Worm (Caenorhabditis elegans) whole organism, late embryonic: ENCODE measurements around the gene gbb-1.

Source experiments
- C08G9.2 ChIP-seq: sonication (generic microtip); optimal IDR thresholded peaks from 2 replicates; lab custom pipeline; 2016; ENCODE audit warnings: mild to moderate bottlenecking, missing genetic modification characterization, moderate library complexity, missing compliant biosample characterization
- C38D4.7 ChIP-seq: fragments of 200-800 bp; sonication (Bioruptor generic); optimal IDR thresholded peaks from 2 replicates; lab custom pipeline; 2018; ENCODE audit warnings: mild to moderate bottlenecking, missing genetic modification characterization, moderate library complexity, missing compliant biosample characterization
- T23F11.4 ChIP-seq: fragments of 200-800 bp; sonication (Bioruptor generic); optimal IDR thresholded peaks from 2 replicates; lab custom pipeline; 2018; ENCODE audit warnings: mild to moderate bottlenecking, missing genetic modification characterization, missing compliant biosample characterization
- Y22D7AL.16 ChIP-seq: sonication (generic microtip); optimal IDR thresholded peaks from 2 replicates; lab custom pipeline; 2016; ENCODE audit warnings: missing genetic modification characterization, missing compliant biosample characterization
- ceh-14 ChIP-seq: sonication (generic microtip); optimal IDR thresholded peaks from 2 replicates; lab custom pipeline; 2016; ENCODE audit warnings: missing genotype, missing genetic modification characterization, missing compliant biosample characterization
- ceh-31 ChIP-seq: sonication (generic microtip); optimal IDR thresholded peaks from 2 replicates; lab custom pipeline; 2016; ENCODE audit warnings: missing genetic modification characterization, missing compliant biosample characterization
- ceh-34 ChIP-seq: sonication (generic microtip); optimal IDR thresholded peaks from 2 replicates; lab custom pipeline; 2016; ENCODE audit warnings: mild to moderate bottlenecking, missing genetic modification characterization, missing compliant biosample characterization
- ceh-48 ChIP-seq: sonication (generic microtip); optimal IDR thresholded peaks from 2 replicates; lab custom pipeline; 2016; ENCODE audit warnings: missing genetic modification characterization, inconsistent platforms, missing compliant biosample characterization
- ceh-9 ChIP-seq: sonication (generic microtip); optimal IDR thresholded peaks from 2 replicates; lab custom pipeline; 2016; ENCODE audit warnings: mild to moderate bottlenecking, missing genetic modification characterization, inconsistent platforms, missing compliant biosample characterization
- elt-2 ChIP-seq: sonication (generic microtip); optimal IDR thresholded peaks from 2 replicates; lab custom pipeline; 2016; ENCODE audit warnings: missing genetic modification reagents, missing genetic modification characterization, missing compliant biosample characterization
- hlh-13 ChIP-seq: fragments of 200-800 bp; sonication (Bioruptor generic); optimal IDR thresholded peaks from 2 replicates; lab custom pipeline; 2018; ENCODE audit warnings: mild to moderate bottlenecking, missing genetic modification characterization, missing compliant biosample characterization
- hlh-15 ChIP-seq: sonication (generic microtip); optimal IDR thresholded peaks from 2 replicates; lab custom pipeline; 2016; ENCODE audit warnings: missing genetic modification characterization, missing compliant biosample characterization
- hlh-30 ChIP-seq: sonication (generic microtip); optimal IDR thresholded peaks from 2 replicates; lab custom pipeline; 2017; ENCODE audit warnings: antibody characterized with exemption, missing genetic modification characterization, missing compliant biosample characterization; ENCODE audit not compliant: insufficient read depth
- hlh-8 ChIP-seq: sonication (generic microtip); optimal IDR thresholded peaks from 2 replicates; lab custom pipeline; 2016; ENCODE audit warnings: missing genotype, missing genetic modification characterization, missing compliant biosample characterization
- lin-11 ChIP-seq: fragments of 200-800 bp; sonication (Bioruptor generic); optimal IDR thresholded peaks from 2 replicates; lab custom pipeline; 2018; ENCODE audit warnings: mild to moderate bottlenecking, missing genetic modification characterization, missing compliant biosample characterization
- madf-2 ChIP-seq: sonication (generic microtip); optimal IDR thresholded peaks from 2 replicates; lab custom pipeline; 2017; ENCODE audit warnings: missing genetic modification characterization, missing compliant biosample characterization
- nhr-11 ChIP-seq: fragments of 150-350 bp; optimal IDR thresholded peaks from 2 replicates; lab custom pipeline; 2014; ENCODE audit warnings: missing biosample characterization, missing genetic modification characterization
- nhr-232 ChIP-seq: sonication (generic microtip); optimal IDR thresholded peaks from 2 replicates; lab custom pipeline; 2016; ENCODE audit warnings: missing genetic modification characterization, missing compliant biosample characterization
- odd-2 ChIP-seq: sonication (generic microtip); optimal IDR thresholded peaks from 2 replicates; lab custom pipeline; 2017; ENCODE audit warnings: antibody characterized with exemption, mild to moderate bottlenecking, missing genetic modification characterization, missing compliant biosample characterization
- pat-9 ChIP-seq: fragments of 200-800 bp; sonication (Bioruptor generic); optimal IDR thresholded peaks from 2 replicates; lab custom pipeline; 2018; ENCODE audit warnings: mild to moderate bottlenecking, missing genetic modification characterization, moderate library complexity, missing compliant biosample characterization
- pha-4 ChIP-seq: fragments of 150-350 bp; optimal IDR thresholded peaks from 2 replicates; lab custom pipeline; 2018; ENCODE audit warnings: missing biosample characterization, missing genetic modification reagents, missing genetic modification characterization
- pqm-1 ChIP-seq: sonication (generic microtip); optimal IDR thresholded peaks from 2 replicates; lab custom pipeline; 2016; ENCODE audit warnings: missing genetic modification characterization, missing compliant biosample characterization
- pros-1 ChIP-seq: fragments of 150-350 bp; optimal IDR thresholded peaks from 2 replicates; lab custom pipeline; 2014; ENCODE audit warnings: missing biosample characterization, missing genetic modification reagents, missing genetic modification characterization
- ref-2 ChIP-seq: sonication (generic microtip); optimal IDR thresholded peaks from 2 replicates; lab custom pipeline; 2016; ENCODE audit warnings: missing genetic modification characterization, missing compliant biosample characterization
- sdc-2 ChIP-seq: sonication (generic microtip); optimal IDR thresholded peaks from 2 replicates; lab custom pipeline; 2016; ENCODE audit warnings: missing genotype, missing genetic modification characterization, missing compliant biosample characterization
- sox-2 ChIP-seq: fragments of 200-800 bp; sonication (Bioruptor generic); IDR thresholded peaks from 2 replicates; pipeline ENCODE4 v1.3.6; 2022; ENCODE audit warnings: missing genetic modification reagents, missing genetic modification characterization, missing compliant biosample characterization
- sox-4 ChIP-seq: sonication (generic microtip); optimal IDR thresholded peaks from 2 replicates; lab custom pipeline; 2017; ENCODE audit warnings: mild to moderate bottlenecking, missing genetic modification characterization, inconsistent platforms, missing compliant biosample characterization
- tbx-2 ChIP-seq: sonication (generic microtip); optimal IDR thresholded peaks from 2 replicates; lab custom pipeline; 2016; ENCODE audit warnings: missing genetic modification characterization, missing compliant biosample characterization
- ttx-3 ChIP-seq: sonication (generic microtip); optimal IDR thresholded peaks from 2 replicates; lab custom pipeline; 2016; ENCODE audit warnings: missing genetic modification reagents, missing genetic modification characterization, missing compliant biosample characterization
- unc-3 ChIP-seq, 2 experiments: fragments of 200-800 bp in 1 of 2; sonication (Bioruptor generic) in 1 of 2; sonication (generic microtip) in 1 of 2; conservative IDR thresholded peaks in 1 of 2; optimal IDR thresholded peaks in 1 of 2; 2 replicates each; pipeline versions ENCODE4 v1.3.6 to Lab custom; 2016 to 2022; ENCODE audit warnings: missing compliant biosample characterization in 2 of 2, missing genetic modification characterization in 2 of 2, missing genetic modification reagents in 1 of 2
- unc-42 ChIP-seq: sonication (generic microtip); optimal IDR thresholded peaks from 2 replicates; lab custom pipeline; 2016; ENCODE audit warnings: missing genotype, missing genetic modification characterization, missing compliant biosample characterization
- unc-55 ChIP-seq: sonication (generic microtip); optimal IDR thresholded peaks from 2 replicates; lab custom pipeline; 2017; ENCODE audit warnings: missing biosample characterization, missing genetic modification reagents, missing genetic modification characterization

The gbb-1 gene

DNA sequence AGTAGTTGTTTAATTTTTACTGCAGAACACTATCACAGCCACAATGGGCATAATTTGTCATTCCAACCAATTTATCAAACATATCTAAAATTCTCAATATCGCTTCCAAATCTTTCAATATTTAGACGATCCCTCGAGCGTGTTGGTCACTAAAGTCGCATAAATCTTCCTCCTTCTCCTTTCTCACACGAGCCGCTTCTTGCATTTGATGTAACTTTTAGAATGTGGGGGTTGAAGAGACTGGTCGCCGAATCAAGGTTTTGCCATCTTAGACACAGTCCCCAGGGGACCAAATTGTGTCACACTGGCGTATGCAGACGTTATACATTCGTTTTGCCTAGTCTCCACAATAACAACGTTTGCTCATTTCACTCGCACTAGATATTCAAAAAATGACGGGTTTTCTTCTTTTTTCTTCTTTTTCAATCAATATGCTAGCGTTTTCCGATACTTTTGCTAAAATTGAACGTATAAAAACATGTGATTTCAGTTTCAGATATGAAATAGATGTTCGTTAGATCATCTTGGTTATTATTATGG is at the start of gene gbb-1:
Gene gbb-1 (plus strand): TSS at position 490 of the 540 bp plus-strand sequence.
- TF ChIP-seq C38D4.7 (GFP tag; lab: Kevin White, UChicago) (no peak), unc-3 (GFP tag; conservative IDR thresholded peaks at IDR 0.05; lab: Robert Waterston, UW) (no peak), unc-3 (tag; optimal IDR thresholded peaks at IDR 0.05; lab: Kevin White, UChicago) (peak; percentile 18)
- TF ChIP-seq, all 69 proteins: peak for 1

DNA sequence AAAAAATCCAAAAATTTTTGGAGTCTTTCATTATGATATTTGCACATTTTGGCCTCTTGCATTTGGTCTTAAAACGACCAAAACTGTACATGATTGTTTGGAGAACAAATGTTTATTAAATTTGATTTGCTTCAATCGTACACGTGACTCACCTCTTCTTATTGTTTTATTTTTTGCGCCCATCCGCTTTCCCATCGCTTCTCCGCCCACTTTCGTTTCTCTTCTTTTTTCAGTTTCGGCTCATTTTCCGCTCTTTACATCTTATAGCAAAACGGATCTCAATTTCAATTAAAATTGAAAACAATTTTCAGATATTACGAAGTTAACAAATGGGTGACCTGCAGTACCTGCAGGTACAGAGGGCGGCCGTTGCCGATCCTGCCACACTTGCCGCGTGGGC is 48.5 kb upstream of the gbb-1 start, which contains the start of gene nmy-1:
Gene nmy-1 (plus strand): TSS at position 301 of the 400 bp plus-strand sequence.
- no peak for TF ChIP-seq hlh-13 (GFP tag; lab: Kevin White, UChicago)
- TF ChIP-seq hlh-15 (tag; lab: Kevin White, UChicago): no peak
- TF ChIP-seq, all 69 proteins: peak for 0

DNA sequence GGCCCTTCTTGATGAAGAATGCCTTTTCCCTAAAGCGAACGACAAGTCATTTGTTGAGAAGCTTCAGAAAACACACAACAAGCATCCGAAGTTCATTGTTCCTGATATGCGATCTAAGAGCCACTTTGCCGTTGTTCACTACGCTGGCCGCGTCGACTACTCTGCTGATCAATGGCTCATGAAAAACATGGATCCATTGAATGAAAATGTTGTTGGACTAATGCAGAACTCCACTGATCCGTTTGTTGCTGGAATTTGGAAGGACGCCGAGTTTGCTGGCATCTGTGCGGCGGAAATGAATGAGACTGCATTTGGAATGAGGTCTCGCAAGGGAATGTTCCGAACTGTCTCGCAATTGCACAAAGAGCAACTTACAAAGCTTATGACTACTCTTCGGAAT is 45.0 kb upstream of the gbb-1 start:
- TF ChIP-seq pat-9 (tag; lab: Kevin White, UChicago) (no peak), pha-4 (no peak), lin-11 (no peak), hlh-15 (tag; lab: Kevin White, UChicago) (no peak), sox-2 (GFP tag; lab: Robert Waterston, UW) (no peak), ceh-9 (no peak), ceh-34 (no peak), ref-2 (tag; lab: Kevin White, UChicago) (no peak), Y22D7AL.16 (tag; lab: Kevin White, UChicago) (no peak), hlh-8 (tag; lab: Kevin White, UChicago) (no peak), T23F11.4 (GFP tag; lab: Kevin White, UChicago) (no peak)

DNA sequence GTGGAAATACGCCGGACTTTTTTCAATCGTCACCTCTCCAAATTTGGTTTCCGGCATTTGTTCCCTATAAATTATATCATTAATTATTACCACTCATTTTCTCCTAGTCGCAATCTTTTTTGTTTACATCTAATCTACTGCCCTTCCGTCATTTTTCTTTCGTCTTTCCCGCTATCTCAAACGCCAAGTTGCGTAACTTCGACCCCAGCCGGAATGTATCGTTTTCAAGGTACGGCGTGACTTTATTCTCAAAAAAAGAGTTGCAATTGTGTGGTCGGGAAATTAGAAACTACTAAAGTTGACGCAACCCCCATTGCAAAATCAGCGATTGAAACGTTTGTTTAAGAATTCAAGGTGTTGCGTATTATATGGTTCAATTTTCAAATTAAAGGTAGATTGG is 38.2 kb upstream of the gbb-1 start:
- TF ChIP-seq madf-2 (tag; lab: Kevin White, UChicago): no peak
- peak; percentile 69 for TF ChIP-seq elt-2 (tag; lab: Kevin White, UChicago)

DNA sequence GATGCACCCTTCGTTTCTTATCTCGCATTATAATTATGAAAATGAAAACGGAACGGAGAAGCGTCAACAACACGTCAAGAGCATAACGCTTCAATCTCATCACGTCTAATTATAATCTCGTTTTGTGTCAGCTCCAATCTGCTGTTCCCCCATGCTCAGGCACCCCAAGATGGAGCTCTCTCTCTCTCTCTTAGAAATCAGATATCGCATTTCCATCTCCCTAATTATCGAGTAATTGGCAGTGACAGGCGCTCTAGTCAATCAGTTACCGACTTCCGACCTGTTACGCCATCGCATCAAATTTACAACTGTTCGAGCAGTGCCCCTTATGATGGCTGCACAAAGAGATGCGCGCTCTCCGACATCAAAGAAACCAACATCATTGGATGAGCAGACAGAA is 37.3 kb upstream of the gbb-1 start:
- TF ChIP-seq ceh-14 (tag; lab: Kevin White, UChicago) (no peak), unc-3 (GFP tag; conservative IDR thresholded peaks at IDR 0.05; lab: Robert Waterston, UW) (no peak), unc-3 (tag; optimal IDR thresholded peaks at IDR 0.05; lab: Kevin White, UChicago) (no peak), unc-42 (peak; percentile 78), ceh-31 (peak; percentile 12), unc-55 (GFP tag; lab: Kevin White, UChicago) (peak; percentile 89), ttx-3 (tag; lab: Kevin White, UChicago) (peak; percentile 15)

DNA sequence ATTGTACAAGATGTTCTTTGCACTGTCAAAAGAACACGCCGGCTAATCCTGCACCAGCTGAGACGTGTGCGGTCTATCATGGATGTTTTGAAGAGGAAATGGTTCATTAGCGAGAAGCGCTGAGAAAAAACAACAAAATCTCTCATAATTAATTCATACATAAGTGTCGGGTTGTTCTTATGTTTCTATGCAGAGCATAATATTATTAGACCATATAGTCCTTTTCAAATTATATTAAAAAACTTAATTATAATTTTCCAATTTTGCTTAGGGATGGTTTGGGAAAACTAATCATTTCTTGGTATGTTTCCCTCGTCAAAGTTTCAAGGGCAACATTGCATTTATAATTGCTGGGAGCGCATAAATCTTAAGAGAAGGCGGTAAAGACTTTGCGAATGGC is 36.0 kb upstream of the gbb-1 start:
- TF ChIP-seq odd-2 (no peak), unc-42 (peak; percentile 43)

DNA sequence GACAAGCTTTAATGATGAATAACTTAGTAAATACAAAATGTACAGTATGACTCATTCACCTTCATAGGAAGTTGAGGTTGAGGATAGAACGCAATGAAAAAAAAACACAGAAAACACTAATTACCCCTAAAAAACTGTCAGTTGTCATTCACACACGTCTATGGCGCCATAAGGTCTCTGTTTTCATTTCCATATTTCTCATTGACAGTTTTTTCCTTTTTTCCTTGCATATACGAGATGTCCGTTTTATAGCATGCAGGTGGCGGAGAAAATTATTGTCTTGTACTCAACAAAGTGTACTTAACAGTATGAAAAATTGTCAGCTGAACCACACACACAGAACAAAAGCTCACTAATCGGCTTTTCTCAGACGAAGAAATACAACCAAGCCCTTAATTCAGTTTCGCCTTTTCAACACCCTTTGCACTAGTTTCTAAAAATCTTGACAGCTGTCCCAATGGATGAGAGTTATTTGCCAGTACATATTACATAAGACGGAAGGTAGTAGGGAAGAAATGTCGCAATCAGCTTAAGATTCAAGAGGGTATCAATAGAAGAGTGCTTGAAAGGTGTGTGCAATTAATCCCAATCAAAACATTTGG is 35.0 kb upstream of the gbb-1 start:
- TF ChIP-seq unc-42 (peak; percentile 36), pqm-1 (no peak)

DNA sequence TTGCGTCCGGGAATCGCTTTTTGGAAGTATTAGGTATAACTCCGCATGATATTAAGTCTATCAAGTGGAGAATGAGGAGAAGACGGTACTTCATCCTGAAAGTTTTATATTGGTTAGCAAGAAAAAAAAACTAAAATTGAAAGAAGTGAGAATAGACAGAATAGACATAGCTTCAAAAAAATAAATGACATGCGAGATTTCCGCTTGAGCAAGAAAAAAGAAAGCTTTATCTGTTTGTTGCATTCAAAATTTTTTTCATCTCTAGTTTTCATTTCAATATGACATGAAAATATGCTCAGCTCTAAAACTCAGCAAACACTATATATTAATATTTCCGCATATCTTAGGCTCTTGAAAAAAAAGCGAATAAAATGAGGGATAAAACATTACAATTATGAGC is 33.8 kb upstream of the gbb-1 start, which contains the start of gene hst-3.2:
Gene hst-3.2 (minus strand): TSS at position 101 of the 400 bp plus-strand sequence.
- no peak for TF ChIP-seq sdc-2 (tag; lab: Kevin White, UChicago)
- no peak for TF ChIP-seq ceh-48
- no peak for TF ChIP-seq nhr-11
- TF ChIP-seq tbx-2: no peak
- TF ChIP-seq C08G9.2 (tag; lab: Kevin White, UChicago): no peak
- TF ChIP-seq C38D4.7 (GFP tag; lab: Kevin White, UChicago): no peak
- no peak for TF ChIP-seq sox-4 (tag; lab: Kevin White, UChicago)
- TF ChIP-seq nhr-232 (tag; lab: Kevin White, UChicago): no peak
- no peak for TF ChIP-seq hlh-30 (tag; lab: Kevin White, UChicago)
- no peak for TF ChIP-seq pros-1 (tag; lab: Kevin White, UChicago)
- TF ChIP-seq T23F11.4 (GFP tag; lab: Kevin White, UChicago): no peak
